Worm (Caenorhabditis elegans): ENCODE data around the gene F19B2.6.

DNA sequence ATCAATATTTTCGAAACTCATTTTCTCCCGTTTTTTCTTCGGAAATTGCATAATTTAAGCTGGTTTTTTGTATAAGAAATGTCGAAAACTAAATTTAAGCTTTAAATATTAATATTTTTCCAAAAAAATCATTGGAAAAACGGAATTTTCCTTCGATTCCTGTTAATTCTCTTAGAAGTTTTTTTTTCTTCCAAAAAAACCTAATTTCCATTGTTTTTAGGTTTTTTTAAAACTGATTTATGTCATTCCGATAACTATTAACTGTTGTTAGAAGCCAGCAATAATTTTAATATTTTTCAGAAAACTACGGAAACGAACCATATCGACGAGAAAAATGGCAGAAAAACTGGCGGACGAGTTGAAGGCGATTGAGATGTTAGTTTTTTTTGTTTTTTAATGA, 43.0 kb downstream of the F19B2.6 start, which contains the start of gene fbxa-114:
- no peak for TF ChIP-seq C17E4.6 (GFP tag; IDR thresholded peaks at IDR 0.05)
- no peak for TF ChIP-seq him-1 (tag; optimal IDR thresholded peaks at IDR 0.05)
- TF ChIP-seq nfya-2 (GFP tag; IDR thresholded peaks at IDR 0.05), result no peak
- TF ChIP-seq tlf-1 (GFP tag; optimal IDR thresholded peaks at IDR 0.05), result no peak
- no peak for TF ChIP-seq B0019.2 (GFP tag; conservative IDR thresholded peaks at IDR 0.05)
- TF ChIP-seq ceh-40 (GFP tag; IDR thresholded peaks at IDR 0.05), result no peak
- TF ChIP-seq Y95B8A.8 (GFP tag; IDR thresholded peaks at IDR 0.05), result no peak
- no peak for TF ChIP-seq ztf-25 (GFP tag; IDR thresholded peaks at IDR 0.05)
